Fruit fly (Drosophila melanogaster) S2 (cell line): ENCODE measurements around the gene Samuel.

Experiments
- CG8478 ChIP-seq: fragments of >200 bp; optimal IDR thresholded peaks from 2 replicates; lab custom pipeline; 2018
- CTCF ChIP-seq, 2 experiments: fragments of >200 bp; optimal IDR thresholded peaks; 2 replicates each; lab custom pipeline; 2018

Samuel gene

DNA sequence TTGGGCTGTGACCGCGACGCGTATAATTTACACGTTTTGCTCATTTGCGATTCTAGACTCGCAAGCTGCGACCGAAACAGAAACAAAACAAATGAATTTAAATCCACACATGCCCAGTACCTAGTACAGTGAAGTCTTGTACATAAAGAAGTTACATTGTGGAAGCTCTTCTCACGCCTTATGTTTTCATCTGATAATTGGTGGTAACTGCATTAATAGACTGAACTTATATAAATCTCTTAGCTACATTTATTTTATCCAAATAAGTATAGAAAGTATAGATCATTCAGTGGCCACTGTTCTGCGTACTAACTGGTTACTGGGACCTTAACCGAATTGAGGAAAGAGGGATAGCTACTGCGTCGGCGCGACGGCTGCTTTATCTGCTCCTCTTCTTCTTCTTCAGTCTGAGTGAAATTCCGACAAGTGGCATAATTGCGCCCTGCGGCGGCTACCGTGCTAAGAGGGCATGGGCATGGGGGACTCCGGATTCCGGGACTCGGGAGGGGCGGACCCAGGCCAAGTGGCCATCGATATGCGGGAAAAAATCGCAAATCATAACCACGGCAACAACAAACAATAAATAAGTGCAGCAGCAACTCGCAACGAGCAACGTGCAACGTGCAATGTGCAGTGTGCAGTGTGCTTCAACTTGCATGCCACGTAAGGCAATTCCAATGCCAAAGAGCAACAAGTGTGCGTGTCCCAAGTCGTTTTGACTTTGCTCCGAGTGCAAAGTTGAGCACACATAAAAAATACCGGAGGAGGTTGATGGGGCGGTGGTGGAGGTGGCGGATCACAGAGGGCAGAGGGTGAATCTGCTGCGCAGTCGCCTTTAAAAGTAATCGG is 14.9 kb downstream of the Samuel start:
- TF ChIP-seq CG8478 (lab: Kevin White, UChicago) (no peak), CTCF (optimal IDR thresholded peaks at IDR 0.05; lab: Kevin White, UChicago) (no peak)

DNA sequence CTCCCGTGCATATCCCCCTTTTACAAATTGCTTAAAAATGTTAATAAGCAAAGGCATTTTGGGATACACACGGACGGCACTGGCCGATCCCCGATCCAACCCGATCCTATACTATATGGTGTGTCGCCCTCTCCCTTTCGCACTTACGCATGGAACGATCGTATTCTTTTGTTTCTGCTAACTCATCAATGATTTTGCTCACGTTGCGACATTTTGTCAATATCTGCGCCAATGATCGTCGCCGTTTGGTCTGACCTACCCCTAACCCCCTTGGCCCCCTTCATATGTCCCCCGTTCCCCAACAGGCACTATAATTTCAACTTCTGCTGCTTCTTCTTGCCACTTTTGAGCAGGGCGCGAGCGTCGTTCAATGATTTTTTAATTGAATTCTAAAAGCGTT is 17.1 kb downstream of the Samuel start:
- TF ChIP-seq CTCF (optimal IDR thresholded peaks at IDR 0.05; lab: Kevin White, UChicago) (no peak), CG8478 (lab: Kevin White, UChicago) (no peak)

DNA sequence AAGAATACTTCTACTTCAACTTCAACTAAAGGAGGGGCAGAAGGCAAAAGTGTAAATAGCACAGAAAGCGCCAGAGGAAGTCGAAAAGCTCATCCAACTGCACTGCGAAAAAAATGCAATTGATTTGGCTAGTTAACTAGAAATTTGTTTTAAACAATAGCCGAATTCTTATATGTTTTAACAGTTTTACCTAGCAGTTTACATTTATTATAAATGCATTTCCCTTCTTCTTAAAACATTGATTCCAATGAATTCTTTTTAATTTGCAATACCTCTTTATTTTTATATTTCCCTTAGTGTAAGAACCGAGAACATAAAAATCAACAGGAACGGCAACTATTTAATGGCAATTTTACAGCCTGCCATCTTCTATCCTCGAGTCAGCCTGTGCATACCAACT is 18.5 kb downstream of the Samuel start:
- TF ChIP-seq CTCF (optimal IDR thresholded peaks at IDR 0.05; lab: Kevin White, UChicago) (no peak), CG8478 (lab: Kevin White, UChicago) (no peak)

DNA sequence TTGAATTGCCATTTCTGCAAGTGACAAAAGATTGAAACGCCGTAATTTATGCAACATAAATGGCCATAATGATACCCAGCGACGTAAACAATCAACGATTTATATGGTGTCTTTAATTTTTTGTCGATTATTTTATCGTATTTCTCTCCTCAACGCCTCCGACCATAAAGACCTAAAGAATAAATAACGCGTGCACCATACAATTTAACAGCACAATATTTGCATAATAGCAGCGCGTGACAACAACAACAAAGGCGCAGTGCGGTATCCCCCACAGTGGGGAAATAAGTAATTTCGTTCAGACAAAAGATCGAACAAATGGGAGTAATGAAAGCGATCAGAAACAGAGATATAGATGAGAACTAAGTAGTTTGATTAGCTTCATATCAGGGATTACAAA is 20.7 kb downstream of the Samuel start:
- TF ChIP-seq CG8478 (lab: Kevin White, UChicago), result no peak

DNA sequence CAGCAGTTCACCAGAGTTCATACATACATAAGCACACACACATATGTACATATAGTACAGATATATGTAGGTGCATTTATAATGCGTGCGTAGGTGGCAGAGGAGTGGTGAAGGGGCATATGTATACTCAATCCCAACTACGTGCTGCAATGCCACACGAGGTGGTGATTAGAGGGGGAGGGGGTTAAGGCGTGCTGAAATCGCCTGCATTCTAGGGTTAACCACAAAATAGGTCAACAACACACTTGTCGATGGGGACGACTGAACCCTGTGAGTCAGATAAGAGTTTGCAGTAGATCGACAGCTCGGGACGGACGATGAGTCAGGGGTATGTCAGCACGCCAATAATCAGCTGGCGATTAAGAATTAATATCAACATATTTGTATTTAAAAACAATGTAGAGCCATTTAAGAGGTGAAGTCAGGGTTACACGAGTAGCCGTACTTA is 21.3 kb downstream of the Samuel start:
- TF ChIP-seq CG8478 (lab: Kevin White, UChicago), result no peak
- no peak for TF ChIP-seq CTCF (optimal IDR thresholded peaks at IDR 0.05; lab: Kevin White, UChicago)

DNA sequence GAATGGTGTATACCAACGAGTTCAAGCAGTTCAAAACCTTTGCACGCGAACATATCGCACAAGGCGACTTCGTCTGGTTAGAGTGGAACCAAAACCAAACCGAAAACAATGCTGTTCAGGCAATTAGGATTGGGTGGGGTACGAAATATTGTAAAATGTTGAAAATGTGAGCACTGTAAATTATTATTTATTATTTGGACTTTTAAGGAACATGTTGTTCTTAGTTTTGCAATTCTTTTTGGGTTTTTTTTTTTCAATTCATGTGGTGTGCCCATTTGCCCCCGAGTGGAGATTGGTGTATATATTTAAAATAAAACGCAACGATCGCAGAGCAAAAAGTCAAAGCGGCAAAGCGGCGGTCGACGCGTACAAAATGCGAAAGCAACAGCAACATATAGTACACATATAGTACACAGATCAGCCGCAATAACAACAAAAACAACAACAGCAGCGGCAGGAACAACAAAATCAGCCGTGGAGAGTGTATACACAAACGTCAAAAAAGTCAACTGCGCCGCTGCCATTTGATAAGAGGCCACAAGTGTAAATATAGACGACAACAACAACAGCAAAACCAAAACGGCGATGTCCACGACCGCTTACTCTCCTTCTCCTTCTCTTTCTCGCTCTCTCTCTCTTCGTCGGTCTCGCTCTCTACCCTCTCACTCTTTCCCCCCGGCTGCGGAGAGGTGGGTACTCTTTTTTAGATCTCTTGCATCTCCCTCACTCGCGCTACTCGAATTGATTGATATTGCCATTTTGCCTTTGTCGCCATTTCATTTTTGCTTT is 21.9 kb downstream of the Samuel start:
- TF ChIP-seq CG8478 (lab: Kevin White, UChicago), result no peak
- TF ChIP-seq CTCF (optimal IDR thresholded peaks at IDR 0.05; lab: Kevin White, UChicago), result no peak

DNA sequence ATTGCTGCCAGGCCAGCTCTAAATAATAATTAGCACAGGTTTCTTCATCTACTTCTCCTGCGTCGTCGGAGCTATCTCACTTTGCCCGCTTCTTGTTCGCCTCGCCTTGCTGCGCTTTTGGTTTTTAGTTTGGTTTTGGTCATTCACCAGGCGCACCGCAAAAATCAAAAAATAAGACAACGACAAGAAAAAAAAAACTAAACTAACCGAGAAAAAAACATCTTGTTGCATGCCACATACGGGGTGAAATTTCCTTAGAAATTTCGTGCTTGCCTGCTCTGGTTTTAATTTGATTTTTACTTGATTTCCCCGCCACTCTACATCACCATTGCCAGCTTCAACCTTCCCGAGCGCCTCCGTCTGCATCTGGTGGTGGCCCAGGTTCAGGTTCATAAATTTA is 25.0 kb downstream of the Samuel start:
- TF ChIP-seq CG8478 (lab: Kevin White, UChicago), result no peak
- TF ChIP-seq CTCF (optimal IDR thresholded peaks at IDR 0.05; lab: Kevin White, UChicago), result no peak

DNA sequence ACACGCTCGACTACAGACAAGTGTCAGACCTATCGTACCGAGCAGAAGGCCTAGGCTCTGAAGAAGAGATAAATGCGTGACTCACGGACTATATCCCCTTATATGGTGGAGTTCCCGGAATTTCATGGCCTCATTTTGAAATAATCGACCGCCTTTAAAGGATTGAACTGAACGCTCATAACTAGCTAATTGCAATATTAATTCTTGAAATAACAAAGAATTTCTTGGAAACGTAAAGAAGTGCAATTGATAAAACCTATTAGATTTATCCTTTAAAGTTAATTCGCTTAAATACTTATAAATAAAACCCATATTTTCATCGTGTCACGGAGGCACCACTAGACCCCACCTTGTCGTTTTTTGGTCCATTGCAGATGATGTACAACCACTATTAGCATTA is 25.7 kb downstream of the Samuel start:
- no peak for TF ChIP-seq CTCF (optimal IDR thresholded peaks at IDR 0.05; lab: Kevin White, UChicago)
- TF ChIP-seq CG8478 (lab: Kevin White, UChicago), result no peak

DNA sequence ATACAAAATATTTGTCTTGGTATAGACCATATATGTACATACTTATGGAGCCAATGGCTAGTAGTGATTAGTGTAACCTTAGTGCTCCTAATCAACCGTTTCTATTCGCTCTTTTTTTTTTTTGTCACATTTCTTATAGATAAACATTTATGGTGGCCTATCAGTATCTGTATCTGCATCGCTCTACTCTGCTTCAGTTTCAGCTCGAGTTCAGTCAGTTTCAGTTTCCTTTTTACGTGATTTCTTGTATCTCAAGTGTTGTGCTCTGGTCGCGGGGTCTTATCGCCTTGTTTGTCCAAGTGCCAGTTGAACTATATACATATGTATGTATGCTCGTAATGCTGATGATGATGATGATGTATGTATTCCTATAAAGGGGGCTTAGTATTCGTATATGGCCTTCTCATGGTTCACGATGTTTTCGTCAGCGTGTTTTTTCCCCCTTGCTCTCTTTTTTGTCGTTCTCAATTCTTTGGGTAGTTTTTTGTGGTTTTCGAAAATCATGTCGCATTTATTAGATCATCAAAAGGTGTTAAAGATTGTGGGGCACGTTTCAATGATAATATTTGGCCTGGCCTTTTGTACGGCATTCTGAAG is 27.2 kb downstream of the Samuel start:
- TF ChIP-seq CTCF (optimal IDR thresholded peaks at IDR 0.05; lab: Kevin White, UChicago), result no peak
- no peak for TF ChIP-seq CG8478 (lab: Kevin White, UChicago)

DNA sequence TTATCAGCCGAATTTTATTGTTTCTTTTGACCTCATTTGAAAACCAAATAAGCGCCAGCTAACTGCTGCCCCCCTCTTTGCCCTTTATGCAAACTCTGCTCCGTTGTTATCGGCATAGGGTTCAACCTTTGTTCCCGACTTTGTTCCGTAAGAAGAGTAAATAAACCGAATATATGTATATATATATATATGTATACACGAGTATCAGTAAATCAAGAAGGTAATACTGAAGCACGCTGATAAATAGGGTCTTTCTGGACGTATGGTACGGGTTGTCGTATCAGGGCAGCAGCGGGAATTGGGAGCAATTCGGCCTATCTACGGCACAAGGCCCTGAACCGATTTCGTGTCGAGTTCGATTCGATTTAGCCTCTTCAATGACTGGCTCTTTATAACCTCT is 27.9 kb downstream of the Samuel start:
- no peak for TF ChIP-seq CTCF (optimal IDR thresholded peaks at IDR 0.05; lab: Kevin White, UChicago)
- TF ChIP-seq CG8478 (lab: Kevin White, UChicago), result no peak

DNA sequence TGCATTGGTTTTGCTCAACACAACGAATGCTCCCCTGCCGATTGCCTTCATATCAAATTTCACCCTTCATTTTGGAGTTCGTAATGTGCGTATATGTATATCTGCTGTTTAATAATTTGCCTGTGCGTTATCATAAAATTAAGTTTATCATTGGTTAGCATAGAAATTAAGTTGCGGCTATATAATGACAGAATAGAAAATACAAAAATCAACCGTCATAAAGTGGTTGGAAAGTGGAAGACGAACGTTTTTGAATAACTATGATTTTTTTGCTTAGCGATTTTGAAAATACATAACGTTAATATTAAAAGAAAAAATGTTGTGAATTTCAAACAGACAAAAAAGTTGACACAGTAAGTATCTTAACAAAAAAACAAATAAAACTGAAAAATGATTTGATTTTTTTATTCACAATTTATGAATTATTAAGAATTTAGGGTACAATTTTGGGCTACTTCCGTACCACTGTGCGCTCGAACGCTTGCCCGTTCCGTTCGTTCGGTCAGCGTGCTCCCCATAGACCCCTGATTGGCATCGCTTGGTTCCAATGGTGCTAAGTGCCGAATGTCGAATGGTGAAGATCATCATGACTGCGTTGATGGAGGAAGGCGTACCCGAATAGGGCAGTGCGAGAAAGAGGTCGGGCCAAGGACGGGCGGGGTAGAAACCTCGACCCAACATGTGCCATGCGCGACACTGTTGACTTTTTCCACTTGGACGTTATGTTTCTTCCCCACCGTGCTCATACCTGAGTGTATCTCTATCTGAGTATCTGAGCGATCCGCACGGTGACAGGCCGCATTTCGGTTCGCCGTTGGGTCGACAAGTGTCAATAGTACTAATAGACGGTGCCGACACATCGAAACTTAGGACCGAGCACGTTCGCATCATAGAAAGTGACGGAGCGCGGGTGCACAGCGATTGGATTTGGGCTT is 28.9 kb downstream of the Samuel start:
- no peak for TF ChIP-seq CG8478 (lab: Kevin White, UChicago)
- TF ChIP-seq CTCF (optimal IDR thresholded peaks at IDR 0.05; lab: Kevin White, UChicago), result no peak

DNA sequence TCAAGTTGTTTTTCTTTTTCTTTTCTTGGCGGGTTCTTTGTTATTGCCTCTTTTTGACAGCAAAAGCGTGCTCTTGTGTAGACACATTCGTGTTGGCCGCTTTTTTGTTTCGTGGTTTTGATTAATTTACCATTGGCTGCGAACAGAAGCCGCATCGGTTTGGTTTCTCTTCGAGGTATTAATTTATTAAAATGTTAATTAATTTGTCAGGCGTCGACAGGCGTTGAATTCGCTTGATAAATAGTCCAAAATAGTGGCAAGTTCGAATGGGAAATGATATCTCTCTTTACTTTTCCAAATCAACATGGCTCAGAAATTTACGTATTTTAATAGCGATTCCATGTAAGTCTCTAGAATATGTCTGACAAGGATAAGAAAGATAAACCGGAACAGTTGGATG is 32.3 kb downstream of the Samuel start, which contains the start of gene CG18666:
Gene CG18666 (plus strand): TSS at position 301 of the 400 bp plus-strand sequence.
- TF ChIP-seq CTCF (optimal IDR thresholded peaks at IDR 0.05; lab: Kevin White, UChicago) (no peak), CG8478 (lab: Kevin White, UChicago) (no peak)

DNA sequence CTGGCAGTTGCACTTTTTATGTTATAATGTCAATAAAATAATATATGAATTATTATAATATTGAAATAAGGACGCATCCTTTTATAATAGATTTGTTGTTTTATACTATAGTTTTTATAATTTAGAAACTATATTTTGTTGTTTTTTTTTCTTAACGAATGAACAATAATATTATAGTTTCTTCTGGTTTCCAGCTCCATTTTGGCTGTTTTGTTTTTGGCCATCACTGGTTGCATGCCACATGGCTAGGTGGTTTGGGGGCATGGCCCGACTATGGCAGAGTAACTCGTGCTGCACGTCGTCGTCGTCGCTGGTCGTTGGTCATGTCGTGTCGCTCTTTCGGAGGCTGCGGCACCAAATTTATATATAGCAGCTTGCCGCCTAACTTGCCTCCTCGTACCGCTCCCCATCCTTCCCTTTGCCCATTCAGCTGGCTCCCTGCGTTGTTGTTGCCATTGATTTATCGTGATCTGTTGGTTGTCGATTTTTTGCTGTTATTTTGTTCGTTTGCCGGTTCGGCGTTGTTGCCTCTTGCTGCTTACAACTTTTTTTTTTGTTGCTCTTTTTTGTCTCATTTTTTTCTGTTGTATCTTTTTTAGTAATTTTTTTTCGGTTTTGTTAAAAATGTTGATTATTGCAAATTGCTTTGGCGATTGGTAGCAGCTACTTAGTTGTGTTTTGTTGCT is 34.4 kb downstream of the Samuel start:
- no peak for TF ChIP-seq CTCF (optimal IDR thresholded peaks at IDR 0.05; lab: Kevin White, UChicago)
- TF ChIP-seq CG8478 (lab: Kevin White, UChicago), result no peak
